Worm (Caenorhabditis elegans): Measurements from ENCODE around the gene clec-187.

- no peak for TF ChIP-seq nhr-10 (tag; optimal IDR thresholded peaks at IDR 0.05)
- peak; percentile 67 for TF ChIP-seq fos-1 (tag; optimal IDR thresholded peaks at IDR 0.05)
Observed at ce11 chrIV:12886012-12886411, 14.7 kb upstream of the clec-187 start.
